Fruit fly (Drosophila melanogaster): ENCODE measurements around the gene CG2200.

Gene CG2200

dm6 chrX:13094085-13094764 is at the start of gene CG2200 (continued):
- TF ChIP-seq vnd (GFP tag; IDR thresholded peaks at IDR 0.05; ENCODE audit: partially characterized antibody): peak; percentile 77
- no peak for TF ChIP-seq CG16779 (GFP tag; IDR thresholded peaks at IDR 0.05)
- no peak for TF ChIP-seq CG5180 (GFP tag; optimal IDR thresholded peaks at IDR 0.05)
- peak; percentile 76 for TF ChIP-seq nerfin-2 (GFP tag; IDR thresholded peaks at IDR 0.05; ENCODE audit: partially characterized antibody)
- peak; percentile 19 for TF ChIP-seq D19A (tag; optimal IDR thresholded peaks at IDR 0.05)
- TF ChIP-seq CG14014 (GFP tag; IDR thresholded peaks at IDR 0.05): peak; percentile 14; the same call in 1 of the 2 replicates
- TF ChIP-seq Usf (GFP tag; optimal IDR thresholded peaks at IDR 0.05): no peak
- TF ChIP-seq CG1792 (GFP tag; optimal IDR thresholded peaks at IDR 0.05): no peak
- TF ChIP-seq CG17361 (GFP tag; IDR thresholded peaks at IDR 0.05): peak; percentile 30; the same call in 1 of the 3 replicates
- TF ChIP-seq PHDP (tag; optimal IDR thresholded peaks at IDR 0.05): peak; percentile 46
- TF ChIP-seq CG11695 (GFP tag; IDR thresholded peaks at IDR 0.05): no peak
- TF ChIP-seq Dref (GFP tag; IDR thresholded peaks at IDR 0.05): peak; percentile 68
- TF ChIP-seq CG2889 (GFP tag; IDR thresholded peaks at IDR 0.05): no peak
- TF ChIP-seq pho (GFP tag; optimal IDR thresholded peaks at IDR 0.05): no peak
- peak; percentile 16 for TF ChIP-seq unpg (GFP tag; optimal IDR thresholded peaks at IDR 0.05)
- TF ChIP-seq CG13424 (tag; optimal IDR thresholded peaks at IDR 0.05): peak; percentile 37
- no peak for TF ChIP-seq fru (optimal IDR thresholded peaks at IDR 0.05)
- no peak for TF ChIP-seq gro (GFP tag; optimal IDR thresholded peaks at IDR 0.05)
- peak; percentile 43 for TF ChIP-seq CG30403 (GFP tag; optimal IDR thresholded peaks at IDR 0.05)
- peak; percentile 77; the same call in 2 of the 3 replicates for TF ChIP-seq zen2 (GFP tag; IDR thresholded peaks at IDR 0.05; ENCODE audit: partially characterized antibody)
- TF ChIP-seq HLH54F (GFP tag; optimal IDR thresholded peaks at IDR 0.05): peak; percentile 28
- TF ChIP-seq E2f2 (GFP tag; IDR thresholded peaks at IDR 0.05): peak; percentile 73
- TF ChIP-seq dpn (GFP tag; optimal IDR thresholded peaks at IDR 0.05): peak; percentile 10 to 53
- TF ChIP-seq Fer1 (GFP tag; optimal IDR thresholded peaks at IDR 0.05): peak; percentile 23
- no peak for TF ChIP-seq CG8765 (GFP tag; IDR thresholded peaks at IDR 0.05)
- TF ChIP-seq Antp (GFP tag; optimal IDR thresholded peaks at IDR 0.05): peak; percentile 37
- no peak for TF ChIP-seq CG11504 (tag; optimal IDR thresholded peaks at IDR 0.05)
- TF ChIP-seq ara (GFP tag; IDR thresholded peaks at IDR 0.05): 0 out of 2 replicates have a peak, but pooled peaks have one; percentile 44
- TF ChIP-seq ATbp (GFP tag; optimal IDR thresholded peaks at IDR 0.05): no peak
- peak; percentile 71 for TF ChIP-seq CG12769 (tag; optimal IDR thresholded peaks at IDR 0.05)
- no peak for TF ChIP-seq cas (GFP tag; IDR thresholded peaks at IDR 0.05)
- no peak for TF ChIP-seq CG5245 (GFP tag; optimal IDR thresholded peaks at IDR 0.05)
- no peak for TF ChIP-seq insv (GFP tag; optimal IDR thresholded peaks at IDR 0.05)
- TF ChIP-seq dysf (GFP tag; IDR thresholded peaks at IDR 0.05): peak; percentile 55; the same call in 2 of the 3 replicates
- 0 out of 2 replicates have a peak, but pooled peaks have one; percentile 30 for TF ChIP-seq Atf6 (GFP tag; IDR thresholded peaks at IDR 0.05)
- TF ChIP-seq bowl (GFP tag; IDR thresholded peaks at IDR 0.05): no peak
- TF ChIP-seq Max (GFP tag; optimal IDR thresholded peaks at IDR 0.05): peak; percentile 2
- TF ChIP-seq CG17186 (GFP tag; optimal IDR thresholded peaks at IDR 0.05): no peak
- TF ChIP-seq Fer3 (tag; optimal IDR thresholded peaks at IDR 0.05): no peak
- TF ChIP-seq Trl (optimal IDR thresholded peaks at IDR 0.05): no peak
- peak; percentile 13 for TF ChIP-seq Trl (GFP tag; optimal IDR thresholded peaks at IDR 0.05)
- no peak for TF ChIP-seq CG8281 (tag; optimal IDR thresholded peaks at IDR 0.05)
- TF ChIP-seq en (GFP tag; optimal IDR thresholded peaks at IDR 0.05): no peak
- no peak for TF ChIP-seq pnt (GFP tag; optimal IDR thresholded peaks at IDR 0.05)
- TF ChIP-seq trh (GFP tag; optimal IDR thresholded peaks at IDR 0.05): no peak
- TF ChIP-seq CG9876 (GFP tag; optimal IDR thresholded peaks at IDR 0.05): no peak
- peak in 1 of 2 experiments; percentile 19 for TF ChIP-seq bsh (GFP tag; optimal IDR thresholded peaks at IDR 0.05)
- peak; percentile 0 for TF ChIP-seq her (GFP tag; optimal IDR thresholded peaks at IDR 0.05)
- no peak for TF ChIP-seq h (optimal IDR thresholded peaks at IDR 0.05)
- no peak for TF ChIP-seq Gsc (GFP tag; IDR thresholded peaks at IDR 0.05)
- TF ChIP-seq CG31224 (GFP tag; IDR thresholded peaks at IDR 0.05): no peak

Data from whole organism, embryonic.